Fruit fly (Drosophila melanogaster): ENCODE results near the gene ppk.

Gene ppk

DNA sequence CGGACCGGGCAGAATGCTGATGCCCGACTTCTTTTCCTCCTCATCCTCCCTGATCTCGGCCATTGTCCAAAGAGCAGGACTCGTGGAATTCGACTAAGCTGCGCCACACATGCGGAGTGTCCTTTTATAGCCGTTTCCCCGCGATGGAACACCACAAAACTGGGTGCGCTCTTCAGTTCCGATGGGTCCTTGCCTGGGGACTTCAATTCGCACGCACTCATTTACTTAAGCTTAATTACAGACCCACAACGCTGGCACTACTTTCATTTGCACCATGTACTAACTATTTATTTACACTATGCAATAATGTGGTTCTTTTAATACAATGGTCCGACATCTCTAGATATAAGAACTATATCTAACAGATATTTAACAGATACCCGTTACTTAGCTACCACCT, at the start of gene ppk:
TSS of gene ppk (minus strand) at position 101 of the 400 bp plus-strand sequence.
- TF ChIP-seq CG8478 (optimal IDR thresholded peaks at IDR 0.05) (no peak), CTCF (optimal IDR thresholded peaks at IDR 0.05) (no peak)

DNA sequence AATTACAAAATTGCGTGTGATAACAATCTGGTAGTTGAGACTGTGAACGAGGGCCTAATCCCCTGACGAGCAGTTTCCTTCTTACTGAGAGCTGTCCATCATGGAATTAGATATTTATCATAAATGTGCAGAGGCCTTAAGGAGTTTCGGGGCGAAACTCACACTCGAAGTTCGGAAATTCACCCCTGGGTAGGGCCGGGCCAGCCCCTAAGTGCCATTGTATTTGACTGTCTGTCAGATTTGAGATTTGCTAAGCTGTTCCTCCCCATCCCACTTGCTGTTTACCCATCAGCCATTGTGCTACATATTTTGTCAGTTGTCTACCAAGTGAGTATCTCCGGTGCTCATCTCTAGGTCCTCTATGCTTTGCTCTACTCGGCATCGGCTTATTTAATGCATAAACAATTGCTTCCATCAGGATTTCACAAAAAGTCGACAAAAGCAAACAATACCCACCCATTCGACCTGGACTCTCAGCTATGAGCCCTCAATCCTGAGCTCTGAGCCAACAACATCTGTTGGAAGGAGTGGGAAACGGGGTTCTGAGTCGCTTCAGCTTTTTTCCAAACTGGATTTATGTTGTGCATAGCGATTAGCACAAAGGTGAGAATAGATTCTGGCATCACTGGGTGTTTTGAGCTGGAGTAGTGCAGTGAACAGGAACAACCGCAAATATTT, 49.3 kb upstream of the ppk start:
- TF ChIP-seq CG8478 (optimal IDR thresholded peaks at IDR 0.05) (no peak), CTCF (optimal IDR thresholded peaks at IDR 0.05) (no peak)

dm6 chr2L:14425089-14425488, 44.1 kb upstream of the ppk start, which contains the start of gene Cpr35B:
TSS of gene Cpr35B (minus strand) at chr2L:14425189.
- no peak for TF ChIP-seq CTCF (optimal IDR thresholded peaks at IDR 0.05)

DNA sequence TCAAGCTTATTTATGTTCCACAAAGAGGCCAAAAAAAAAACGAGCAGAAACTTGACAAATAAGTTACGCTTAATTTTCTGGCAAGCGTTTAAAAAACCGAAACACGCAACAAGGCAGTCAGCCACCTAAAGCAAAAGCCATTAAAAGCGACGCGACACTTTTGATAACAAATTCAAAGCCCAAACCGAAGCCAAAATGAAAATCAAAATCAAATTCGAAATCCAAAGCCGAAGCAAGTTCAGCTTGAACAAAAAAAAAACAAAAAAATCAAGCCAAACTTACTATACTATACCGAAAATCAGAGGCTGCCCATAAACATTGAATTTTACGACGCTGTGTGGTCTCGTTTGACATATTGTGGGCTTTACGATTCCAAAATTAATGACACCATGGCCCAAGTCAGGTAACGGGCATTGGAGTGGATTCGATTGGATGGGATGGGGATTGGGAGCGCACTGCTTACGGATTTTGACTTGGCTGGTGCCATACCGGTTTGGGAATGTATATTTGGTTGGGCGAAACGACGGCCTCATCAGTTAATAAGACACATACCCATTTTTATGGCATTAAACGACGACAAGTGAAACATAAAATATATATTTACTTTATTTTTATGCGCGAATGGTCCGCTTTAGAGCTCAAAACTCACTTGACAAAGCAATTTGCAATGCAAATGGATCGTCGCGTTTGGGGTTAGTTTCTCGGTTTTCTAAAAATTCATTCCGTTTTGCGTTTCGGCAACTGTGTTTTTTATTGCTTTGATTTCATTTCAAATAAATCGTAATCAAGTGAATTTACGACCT, 41.3 kb upstream of the ppk start:
- TF ChIP-seq CTCF (optimal IDR thresholded peaks at IDR 0.05): no peak
- TF ChIP-seq CG8478 (optimal IDR thresholded peaks at IDR 0.05): no peak

DNA sequence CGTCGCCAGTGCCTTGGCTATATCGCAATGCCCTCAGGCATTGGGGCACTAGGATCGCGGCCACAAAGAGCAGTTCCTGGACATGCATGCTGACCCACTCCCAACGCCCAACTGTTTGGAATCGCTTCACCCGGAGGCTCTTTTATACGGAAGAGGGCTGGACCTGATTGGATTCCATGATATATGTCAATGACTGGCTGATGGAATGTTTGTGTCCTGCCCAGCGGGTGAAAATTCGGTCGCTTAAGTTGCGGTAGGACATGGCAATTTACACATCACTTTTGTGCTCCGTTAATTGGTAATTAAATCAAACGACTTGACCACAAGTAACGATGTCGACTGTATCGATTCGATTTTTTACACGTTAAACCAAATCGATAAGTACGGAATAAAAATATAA, 36.3 kb upstream of the ppk start, which contains the start of gene Pburs:
TSS of gene Pburs (minus strand) at position 101 of the 400 bp plus-strand sequence.
- no peak for TF ChIP-seq CG8478 (optimal IDR thresholded peaks at IDR 0.05)

DNA sequence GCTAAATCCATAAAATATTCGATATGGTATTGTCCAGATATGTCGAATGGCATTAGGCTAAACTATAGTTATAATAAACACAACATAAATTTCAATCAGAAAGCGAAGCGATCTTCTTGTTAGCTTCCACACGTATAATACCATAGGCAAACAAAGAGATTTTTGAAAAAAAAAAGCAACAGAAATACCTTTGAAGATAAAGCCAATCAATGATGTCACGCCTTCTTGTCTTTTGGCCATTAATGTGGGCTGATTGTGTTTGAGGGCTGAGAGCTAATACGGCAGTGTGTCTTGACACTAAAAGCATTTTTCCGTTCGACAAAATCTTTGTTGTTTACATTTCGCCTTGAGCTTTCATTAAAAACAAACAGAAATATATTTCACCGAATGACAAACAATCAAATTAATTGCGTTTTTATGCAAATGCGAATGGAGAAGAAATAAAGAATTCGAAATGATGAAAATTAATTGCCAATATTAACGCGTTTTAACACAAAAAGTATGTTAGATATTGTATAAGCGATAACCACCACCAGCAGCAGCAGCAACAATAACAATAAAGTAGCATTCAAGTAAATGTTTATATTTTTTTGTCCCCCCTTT, 33.4 kb upstream of the ppk start:
- TF ChIP-seq CG8478 (optimal IDR thresholded peaks at IDR 0.05): no peak
- no peak for TF ChIP-seq CTCF (optimal IDR thresholded peaks at IDR 0.05)

DNA sequence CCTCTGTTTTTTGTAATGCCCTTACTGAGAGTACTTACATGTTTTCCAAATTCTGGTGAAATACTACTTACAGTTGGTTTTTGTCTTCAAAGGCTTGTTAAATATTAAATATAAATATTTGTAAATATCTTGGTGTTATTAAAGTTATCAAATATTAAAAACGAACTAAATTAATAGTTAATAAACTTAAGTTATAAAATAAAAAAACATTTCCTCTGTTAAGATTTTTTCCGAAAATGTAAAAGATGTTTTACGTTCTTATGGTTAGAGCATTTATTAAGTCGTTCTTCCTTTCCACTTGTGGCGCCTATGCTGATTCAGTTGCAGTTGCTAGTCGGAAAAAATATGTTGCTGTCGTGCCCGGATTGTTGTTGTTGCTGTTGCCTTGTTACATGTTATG, 32.4 kb upstream of the ppk start:
- TF ChIP-seq CG8478 (optimal IDR thresholded peaks at IDR 0.05) (no peak), CTCF (optimal IDR thresholded peaks at IDR 0.05) (no peak)

DNA sequence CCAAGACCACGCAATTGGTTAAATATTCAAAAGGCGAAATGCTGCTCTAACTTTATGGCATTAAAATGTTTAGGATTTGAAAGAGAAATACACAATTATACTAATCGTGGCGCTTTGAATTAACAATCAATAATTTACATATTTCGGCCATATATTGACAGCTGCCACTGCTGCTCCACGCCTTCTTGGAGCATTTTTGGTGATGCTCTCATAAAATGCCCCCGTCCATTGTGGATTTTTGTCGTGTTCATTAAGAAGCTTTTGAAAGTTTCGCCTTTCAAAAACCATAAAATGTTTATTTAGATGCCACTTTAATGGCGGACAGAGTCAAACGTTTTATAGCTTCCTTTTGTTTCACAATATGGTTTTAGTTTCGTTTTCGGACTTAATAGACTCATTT, 30.1 kb upstream of the ppk start:
- TF ChIP-seq CG8478 (optimal IDR thresholded peaks at IDR 0.05) (no peak), CTCF (optimal IDR thresholded peaks at IDR 0.05) (no peak)

dm6 chr2L:14410331-14410730, 29.4 kb upstream of the ppk start:
- TF ChIP-seq CTCF (optimal IDR thresholded peaks at IDR 0.05) (no peak), CG8478 (optimal IDR thresholded peaks at IDR 0.05) (no peak)

DNA sequence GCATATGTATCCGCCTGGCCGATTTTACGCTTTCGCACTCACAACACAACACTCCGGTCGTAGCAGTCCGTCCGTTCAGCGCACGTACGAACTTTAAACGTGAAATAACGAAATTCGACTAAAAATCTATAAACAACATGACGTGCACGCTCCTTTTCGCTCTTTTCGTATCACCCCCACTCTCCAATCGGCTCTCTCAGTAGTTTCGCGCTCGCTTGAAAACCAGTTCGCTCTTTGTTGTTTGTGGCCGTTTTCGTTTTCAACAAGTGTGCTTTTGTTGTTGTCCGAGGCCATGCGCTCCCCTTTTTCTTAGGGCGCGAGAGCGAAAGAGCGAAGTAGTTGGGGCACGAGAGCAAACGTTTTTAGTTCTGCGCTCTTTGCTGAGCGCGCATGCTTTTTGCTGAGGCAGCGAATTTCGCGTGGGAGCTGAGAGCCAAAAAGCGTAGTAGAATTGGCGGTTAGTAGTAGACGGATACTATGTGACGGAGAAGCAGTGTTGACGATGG, 28.5 kb upstream of the ppk start, which contains the start of gene elB:
TSS of gene elB (minus strand) at position 122 of the 506 bp plus-strand sequence.
- TF ChIP-seq CG8478 (optimal IDR thresholded peaks at IDR 0.05) (no peak), CTCF (optimal IDR thresholded peaks at IDR 0.05) (no peak)

- no peak for TF ChIP-seq CTCF (optimal IDR thresholded peaks at IDR 0.05)
- TF ChIP-seq CG8478 (optimal IDR thresholded peaks at IDR 0.05): no peak
Observed at dm6 chr2L:14408383-14409004, 27.5 kb upstream of the ppk start.

DNA sequence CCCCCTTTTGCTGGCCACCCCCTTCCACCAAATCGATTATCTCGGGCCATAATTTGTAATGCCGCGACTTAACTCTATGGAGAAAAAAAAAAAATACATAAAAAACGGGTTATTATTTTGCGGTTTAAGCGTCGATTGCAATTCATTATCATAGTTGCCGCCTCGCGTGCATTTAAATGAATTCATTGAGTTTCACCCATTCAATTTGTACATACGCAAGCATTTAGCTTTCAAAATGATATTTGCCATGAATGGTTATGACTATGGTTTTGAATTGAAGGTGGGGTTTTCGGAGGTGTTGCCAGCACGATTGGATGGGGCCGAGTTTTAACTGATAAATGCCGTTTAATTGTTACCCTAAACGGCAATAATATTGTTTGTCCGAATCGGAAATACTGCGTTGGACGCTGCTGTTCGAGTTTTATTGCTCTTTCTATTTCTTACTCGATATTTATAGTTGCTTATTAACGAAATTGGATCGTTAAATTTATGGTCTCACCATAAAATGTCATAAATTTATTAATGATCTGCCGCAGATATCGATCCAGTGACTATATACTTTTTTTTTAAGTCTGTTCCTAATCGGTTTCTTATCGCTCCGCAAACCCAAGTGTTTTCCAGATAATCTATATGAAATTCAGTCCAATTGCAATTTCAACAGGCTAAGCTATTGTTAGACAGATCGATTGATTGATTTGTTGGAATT, 23.9 kb upstream of the ppk start:
- TF ChIP-seq CTCF (optimal IDR thresholded peaks at IDR 0.05): no peak
- TF ChIP-seq CG8478 (optimal IDR thresholded peaks at IDR 0.05): no peak

- TF ChIP-seq CG8478 (optimal IDR thresholded peaks at IDR 0.05) (no peak), CTCF (optimal IDR thresholded peaks at IDR 0.05) (no peak)
Observed at dm6 chr2L:14403568-14403967, 22.6 kb upstream of the ppk start.

DNA sequence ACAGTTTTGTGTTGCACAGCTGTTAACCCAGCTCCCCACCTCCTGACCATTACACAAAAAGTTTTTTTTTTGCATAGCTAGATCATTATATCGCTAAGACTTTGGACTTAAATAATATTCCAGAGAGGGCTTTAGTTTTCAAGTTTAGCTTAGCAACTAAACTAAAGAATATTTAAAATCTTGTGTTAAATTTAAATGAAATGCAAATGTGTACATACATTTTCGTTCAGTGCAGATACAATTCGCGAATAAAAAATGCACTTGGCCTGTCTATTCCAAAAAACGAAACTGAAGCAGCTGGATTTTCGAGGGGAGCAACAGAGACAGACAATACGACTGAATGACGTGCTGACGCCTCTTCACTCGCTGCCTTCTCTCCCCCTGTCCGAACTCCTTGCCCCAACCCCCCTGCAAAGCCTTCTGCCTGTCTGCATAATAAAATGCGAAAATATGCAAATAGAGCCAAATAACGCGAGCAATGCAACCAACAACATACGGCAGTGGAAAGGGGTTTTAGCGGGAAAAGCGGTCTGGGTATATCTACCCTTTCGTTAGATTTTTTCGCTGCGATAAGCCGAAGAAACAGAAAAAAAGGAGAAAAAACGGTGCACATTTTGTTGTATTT, 20.8 kb upstream of the ppk start:
- TF ChIP-seq CTCF (optimal IDR thresholded peaks at IDR 0.05) (no peak), CG8478 (optimal IDR thresholded peaks at IDR 0.05) (no peak)
